Worm (Caenorhabditis elegans) whole organism, late embryonic: ENCODE measurements around the gene erd-2.1.

Source experiments
- C08G9.2 ChIP-seq: sonication (generic microtip); optimal IDR thresholded peaks from 2 replicates; lab custom pipeline; 2016; ENCODE audit warnings: mild to moderate bottlenecking, missing genetic modification characterization, moderate library complexity, missing compliant biosample characterization
- C38D4.7 ChIP-seq: fragments of 200-800 bp; sonication (Bioruptor generic); optimal IDR thresholded peaks from 2 replicates; lab custom pipeline; 2018; ENCODE audit warnings: mild to moderate bottlenecking, missing genetic modification characterization, moderate library complexity, missing compliant biosample characterization
- F13H6.1 ChIP-seq: sonication (generic microtip); optimal IDR thresholded peaks from 2 replicates; lab custom pipeline; 2016; ENCODE audit warnings: missing genetic modification characterization, missing compliant biosample characterization
- K02D7.2 ChIP-seq: sonication (generic microtip); optimal IDR thresholded peaks from 2 replicates; lab custom pipeline; 2017; ENCODE audit warnings: mild to moderate bottlenecking, missing genetic modification characterization, missing compliant biosample characterization
- K09A11.1 ChIP-seq: sonication (generic microtip); optimal IDR thresholded peaks from 2 replicates; lab custom pipeline; 2017; ENCODE audit warnings: antibody characterized with exemption, mild to moderate bottlenecking, missing genetic modification characterization, missing compliant biosample characterization; ENCODE audit not compliant: insufficient read depth
- T23F11.4 ChIP-seq: fragments of 200-800 bp; sonication (Bioruptor generic); optimal IDR thresholded peaks from 2 replicates; lab custom pipeline; 2018; ENCODE audit warnings: mild to moderate bottlenecking, missing genetic modification characterization, missing compliant biosample characterization
- Y22D7AL.16 ChIP-seq: sonication (generic microtip); optimal IDR thresholded peaks from 2 replicates; lab custom pipeline; 2016; ENCODE audit warnings: missing genetic modification characterization, missing compliant biosample characterization
- ama-1 ChIP-seq: fragments of 150-350 bp; optimal IDR thresholded peaks from 2 replicates; lab custom pipeline; 2014
- ceh-14 ChIP-seq: sonication (generic microtip); optimal IDR thresholded peaks from 2 replicates; lab custom pipeline; 2016; ENCODE audit warnings: missing genotype, missing genetic modification characterization, missing compliant biosample characterization
- ceh-24 ChIP-seq: sonication (generic microtip); optimal IDR thresholded peaks from 2 replicates; lab custom pipeline; 2016; ENCODE audit warnings: mild to moderate bottlenecking, missing genetic modification characterization, missing compliant biosample characterization
- ceh-31 ChIP-seq: sonication (generic microtip); optimal IDR thresholded peaks from 2 replicates; lab custom pipeline; 2016; ENCODE audit warnings: missing genetic modification characterization, missing compliant biosample characterization
- ceh-34 ChIP-seq: sonication (generic microtip); optimal IDR thresholded peaks from 2 replicates; lab custom pipeline; 2016; ENCODE audit warnings: mild to moderate bottlenecking, missing genetic modification characterization, missing compliant biosample characterization
- ceh-48 ChIP-seq: sonication (generic microtip); optimal IDR thresholded peaks from 2 replicates; lab custom pipeline; 2016; ENCODE audit warnings: missing genetic modification characterization, inconsistent platforms, missing compliant biosample characterization
- ceh-9 ChIP-seq: sonication (generic microtip); optimal IDR thresholded peaks from 2 replicates; lab custom pipeline; 2016; ENCODE audit warnings: mild to moderate bottlenecking, missing genetic modification characterization, inconsistent platforms, missing compliant biosample characterization
- dve-1 ChIP-seq: sonication (generic microtip); optimal IDR thresholded peaks from 2 replicates; lab custom pipeline; 2017; ENCODE audit warnings: antibody characterized with exemption, mild to moderate bottlenecking, missing genetic modification characterization, missing compliant biosample characterization
- elt-2 ChIP-seq: sonication (generic microtip); optimal IDR thresholded peaks from 2 replicates; lab custom pipeline; 2016; ENCODE audit warnings: missing genetic modification reagents, missing genetic modification characterization, missing compliant biosample characterization
- elt-4 ChIP-seq: sonication (generic microtip); optimal IDR thresholded peaks from 2 replicates; lab custom pipeline; 2016; ENCODE audit warnings: missing genetic modification characterization, missing compliant biosample characterization
- gmeb-2 ChIP-seq: sonication (generic microtip); optimal IDR thresholded peaks from 2 replicates; lab custom pipeline; 2016; ENCODE audit warnings: missing genetic modification characterization, inconsistent platforms, missing compliant biosample characterization
- hlh-13 ChIP-seq: fragments of 200-800 bp; sonication (Bioruptor generic); optimal IDR thresholded peaks from 2 replicates; lab custom pipeline; 2018; ENCODE audit warnings: mild to moderate bottlenecking, missing genetic modification characterization, missing compliant biosample characterization
- hlh-15 ChIP-seq: sonication (generic microtip); optimal IDR thresholded peaks from 2 replicates; lab custom pipeline; 2016; ENCODE audit warnings: missing genetic modification characterization, missing compliant biosample characterization
- hlh-30 ChIP-seq: sonication (generic microtip); optimal IDR thresholded peaks from 2 replicates; lab custom pipeline; 2017; ENCODE audit warnings: antibody characterized with exemption, missing genetic modification characterization, missing compliant biosample characterization; ENCODE audit not compliant: insufficient read depth
- hlh-6 ChIP-seq: sonication (generic microtip); optimal IDR thresholded peaks from 2 replicates; lab custom pipeline; 2016; ENCODE audit warnings: missing genotype, missing genetic modification characterization, missing compliant biosample characterization
- hlh-8 ChIP-seq: sonication (generic microtip); optimal IDR thresholded peaks from 2 replicates; lab custom pipeline; 2016; ENCODE audit warnings: missing genotype, missing genetic modification characterization, missing compliant biosample characterization
- lin-11 ChIP-seq: fragments of 200-800 bp; sonication (Bioruptor generic); optimal IDR thresholded peaks from 2 replicates; lab custom pipeline; 2018; ENCODE audit warnings: mild to moderate bottlenecking, missing genetic modification characterization, missing compliant biosample characterization
- madf-2 ChIP-seq: sonication (generic microtip); optimal IDR thresholded peaks from 2 replicates; lab custom pipeline; 2017; ENCODE audit warnings: missing genetic modification characterization, missing compliant biosample characterization
- nfya-1 ChIP-seq: sonication (generic microtip); optimal IDR thresholded peaks from 2 replicates; lab custom pipeline; 2017; ENCODE audit warnings: missing genetic modification characterization, mild to moderate bottlenecking, missing compliant biosample characterization, antibody characterized with exemption, moderate library complexity
- nhr-11 ChIP-seq: fragments of 150-350 bp; optimal IDR thresholded peaks from 2 replicates; lab custom pipeline; 2014; ENCODE audit warnings: missing biosample characterization, missing genetic modification characterization
- npax-4 ChIP-seq: sonication (generic microtip); optimal IDR thresholded peaks from 2 replicates; lab custom pipeline; 2016; ENCODE audit warnings: missing genetic modification characterization, missing compliant biosample characterization
- odd-2 ChIP-seq: sonication (generic microtip); optimal IDR thresholded peaks from 2 replicates; lab custom pipeline; 2017; ENCODE audit warnings: antibody characterized with exemption, mild to moderate bottlenecking, missing genetic modification characterization, missing compliant biosample characterization
- pag-3 ChIP-seq: sonication (generic microtip); optimal IDR thresholded peaks from 2 replicates; lab custom pipeline; 2016; ENCODE audit warnings: missing compliant biosample characterization, missing genetic modification characterization, borderline replicate concordance
- pax-1 ChIP-seq: fragments of 150-350 bp; optimal IDR thresholded peaks from 2 replicates; lab custom pipeline; 2014; ENCODE audit warnings: missing biosample characterization, missing genetic modification characterization
- pha-2 ChIP-seq: sonication (generic microtip); optimal IDR thresholded peaks from 2 replicates; lab custom pipeline; 2017; ENCODE audit warnings: mild to moderate bottlenecking, missing genetic modification characterization, missing compliant biosample characterization
- ref-2 ChIP-seq: sonication (generic microtip); optimal IDR thresholded peaks from 2 replicates; lab custom pipeline; 2016; ENCODE audit warnings: missing genetic modification characterization, missing compliant biosample characterization
- rnt-1 ChIP-seq: sonication (generic microtip); optimal IDR thresholded peaks from 2 replicates; lab custom pipeline; 2016; ENCODE audit warnings: missing genetic modification characterization, missing compliant biosample characterization
- sdc-2 ChIP-seq: sonication (generic microtip); optimal IDR thresholded peaks from 2 replicates; lab custom pipeline; 2016; ENCODE audit warnings: missing genotype, missing genetic modification characterization, missing compliant biosample characterization
- sox-2 ChIP-seq: fragments of 200-800 bp; sonication (Bioruptor generic); IDR thresholded peaks from 2 replicates; pipeline ENCODE4 v1.3.6; 2022; ENCODE audit warnings: missing genetic modification reagents, missing genetic modification characterization, missing compliant biosample characterization
- sox-4 ChIP-seq: sonication (generic microtip); optimal IDR thresholded peaks from 2 replicates; lab custom pipeline; 2017; ENCODE audit warnings: mild to moderate bottlenecking, missing genetic modification characterization, inconsistent platforms, missing compliant biosample characterization
- tbx-2 ChIP-seq: sonication (generic microtip); optimal IDR thresholded peaks from 2 replicates; lab custom pipeline; 2016; ENCODE audit warnings: missing genetic modification characterization, missing compliant biosample characterization
- tbx-7 ChIP-seq: sonication (generic microtip); optimal IDR thresholded peaks from 2 replicates; lab custom pipeline; 2016; ENCODE audit warnings: missing genotype, missing genetic modification characterization, missing compliant biosample characterization
- unc-42 ChIP-seq: sonication (generic microtip); optimal IDR thresholded peaks from 2 replicates; lab custom pipeline; 2016; ENCODE audit warnings: missing genotype, missing genetic modification characterization, missing compliant biosample characterization
- unc-55 ChIP-seq: sonication (generic microtip); optimal IDR thresholded peaks from 2 replicates; lab custom pipeline; 2017; ENCODE audit warnings: missing biosample characterization, missing genetic modification reagents, missing genetic modification characterization
- unc-86 ChIP-seq: sonication (generic microtip); optimal IDR thresholded peaks from 2 replicates; lab custom pipeline; 2016; ENCODE audit warnings: missing genetic modification characterization, missing compliant biosample characterization
- ztf-16 ChIP-seq: sonication (generic microtip); optimal IDR thresholded peaks from 2 replicates; lab custom pipeline; 2017; ENCODE audit warnings: missing genetic modification characterization, missing compliant biosample characterization

erd-2.1 gene

DNA sequence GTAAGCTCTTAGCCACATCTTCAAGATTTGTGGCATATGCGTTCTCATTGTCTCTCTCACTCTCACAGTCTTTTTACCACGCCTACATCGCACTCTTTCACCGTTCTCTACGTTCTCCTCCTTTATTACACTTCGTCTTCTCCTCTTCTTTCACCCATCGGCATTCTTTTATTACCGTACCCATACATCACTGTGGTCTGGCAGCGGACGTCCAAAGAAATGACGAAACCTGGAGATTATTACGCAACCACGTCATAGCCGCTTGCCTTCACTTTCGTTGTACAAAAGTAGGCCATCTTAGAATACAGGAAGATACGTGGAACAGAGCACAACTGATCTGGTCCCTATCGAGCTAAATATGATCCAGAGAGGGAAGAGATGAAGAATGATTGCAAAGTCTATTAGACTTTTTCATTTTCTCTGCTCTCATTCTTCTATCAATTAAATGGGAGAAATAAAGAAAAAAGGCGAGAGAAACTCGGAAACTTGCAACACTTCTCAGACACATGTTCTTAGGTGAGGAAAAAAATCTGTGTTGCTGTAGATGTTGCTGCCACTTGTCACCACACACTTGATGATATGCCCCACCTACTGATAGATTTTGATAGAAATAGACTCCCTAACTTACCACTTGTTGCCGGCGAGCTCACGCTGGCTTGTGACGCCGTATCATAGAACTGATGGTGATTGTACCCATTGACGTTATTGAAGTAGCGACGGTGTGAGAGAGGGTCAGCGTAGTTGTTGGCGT is 45.9 kb upstream of the erd-2.1 start (continued):
- TF ChIP-seq ceh-48 (no peak), hlh-30 (tag; lab: Kevin White, UChicago) (no peak), K02D7.2 (tag; lab: Kevin White, UChicago) (no peak), sox-4 (tag; lab: Kevin White, UChicago) (no peak), odd-2 (tag; lab: Kevin White, UChicago) (no peak), gmeb-2 (no peak), sox-2 (GFP tag; lab: Robert Waterston, UW) (no peak), nhr-11 (tag; lab: Kevin White, UChicago) (no peak), elt-4 (tag; lab: Kevin White, UChicago) (no peak), hlh-6 (tag; lab: Kevin White, UChicago) (no peak), C08G9.2 (no peak), ceh-24 (tag; lab: Kevin White, UChicago) (no peak), K09A11.1 (no peak), hlh-13 (GFP tag; lab: Kevin White, UChicago) (no peak), T23F11.4 (no peak), ceh-34 (no peak), hlh-8 (tag; lab: Kevin White, UChicago) (no peak), unc-55 (GFP tag; lab: Kevin White, UChicago) (peak; percentile 56), elt-2 (peak; percentile 22), unc-86 (tag; lab: Kevin White, UChicago) (no peak), madf-2 (tag; lab: Kevin White, UChicago) (no peak), ref-2 (peak; percentile 42), lin-11 (no peak)

DNA sequence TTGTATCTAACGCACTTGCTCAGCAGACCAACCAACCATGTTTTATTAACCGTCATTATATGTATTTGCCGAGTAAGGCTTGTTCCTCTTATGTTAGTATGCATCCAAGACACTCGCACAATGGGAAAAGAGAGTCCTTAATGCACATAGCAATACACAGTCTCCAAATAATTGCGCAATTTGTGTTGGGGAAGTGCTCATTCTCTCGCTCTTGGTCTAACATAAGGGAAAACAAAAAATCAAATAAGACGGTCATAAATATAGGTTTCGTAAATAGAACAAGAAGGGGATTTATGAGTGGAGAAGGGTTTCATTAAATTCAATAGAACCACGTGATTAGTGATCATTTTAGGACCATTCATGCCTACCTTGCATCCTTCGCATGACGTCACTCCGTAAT is 44.9 kb upstream of the erd-2.1 start:
- TF ChIP-seq hlh-15 (tag; lab: Kevin White, UChicago) = no peak
- no peak for TF ChIP-seq pag-3
- TF ChIP-seq elt-2 = no peak
- TF ChIP-seq rnt-1 (tag; lab: Kevin White, UChicago) = no peak
- TF ChIP-seq F13H6.1 = no peak
- TF ChIP-seq pax-1 (tag; lab: Kevin White, UChicago) = no peak
- peak; percentile 39 for TF ChIP-seq hlh-30 (tag; lab: Kevin White, UChicago)

DNA sequence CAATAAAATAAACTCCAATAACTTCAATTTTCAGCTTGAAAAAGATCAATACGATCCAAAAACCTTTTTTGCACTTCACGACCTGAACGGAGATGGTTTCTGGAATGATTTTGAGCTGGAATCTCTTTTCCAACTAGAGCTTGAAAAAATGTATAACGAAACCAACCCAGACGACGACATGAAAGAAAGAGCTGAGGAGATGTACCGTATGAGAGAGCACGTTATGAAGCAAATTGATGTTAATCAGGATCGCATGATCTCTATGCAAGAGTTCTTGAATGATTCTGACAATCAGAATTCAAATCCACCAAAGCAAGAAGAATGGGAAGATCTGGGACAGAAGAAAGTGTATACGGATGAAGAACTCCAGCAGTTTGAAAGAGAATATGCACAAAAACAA is 40.6 kb upstream of the erd-2.1 start:
- TF ChIP-seq pag-3 (no peak), pha-2 (tag; lab: Kevin White, UChicago) (no peak), ama-1 (lab: Kevin White, UChicago) (no peak), ceh-31 (tag; lab: Kevin White, UChicago) (no peak), ceh-9 (no peak), hlh-13 (GFP tag; lab: Kevin White, UChicago) (no peak), K09A11.1 (no peak), tbx-7 (tag; lab: Kevin White, UChicago) (no peak)

ce11 chrX:10197204-10197756 is 38.7 kb upstream of the erd-2.1 start, which contains the start of gene nucb-1:
Gene nucb-1 (plus strand): TSS chrX:10197706.
- no peak for TF ChIP-seq ceh-14 (tag; lab: Kevin White, UChicago)
- TF ChIP-seq C38D4.7 (GFP tag; lab: Kevin White, UChicago) = no peak
- TF ChIP-seq hlh-30 (tag; lab: Kevin White, UChicago) = peak; percentile 27
- TF ChIP-seq sdc-2 (tag; lab: Kevin White, UChicago) = peak; percentile 33
- peak; percentile 89 for TF ChIP-seq ceh-34
- peak; percentile 10 for TF ChIP-seq hlh-8 (tag; lab: Kevin White, UChicago)
- TF ChIP-seq Y22D7AL.16 (tag; lab: Kevin White, UChicago) = no peak
- peak; percentile 39 for TF ChIP-seq madf-2 (tag; lab: Kevin White, UChicago)
- no peak for TF ChIP-seq ztf-16 (tag; lab: Kevin White, UChicago)
- TF ChIP-seq dve-1 (tag; lab: Kevin White, UChicago) = peak; percentile 63
- TF ChIP-seq unc-42 (tag; lab: Kevin White, UChicago) = peak; percentile 26
- TF ChIP-seq tbx-2 (tag; lab: Kevin White, UChicago) = peak; percentile 56
- TF ChIP-seq npax-4 = no peak
- no peak for TF ChIP-seq nhr-11 (tag; lab: Kevin White, UChicago)
- TF ChIP-seq T23F11.4 = no peak
- peak; percentile 73 for TF ChIP-seq nfya-1 (tag; lab: Kevin White, UChicago)
- peak; percentile 78 for TF ChIP-seq unc-55 (GFP tag; lab: Kevin White, UChicago)
- peak; percentile 40 for TF ChIP-seq pax-1 (tag; lab: Kevin White, UChicago)
- TF ChIP-seq, all 69 proteins: peak for 11
